Fruit fly (Drosophila melanogaster) whole organism, pupa: ENCODE measurements around the gene CG17681.

Source experiments
- CG14655 ChIP-seq: fragments of 200-800 bp; sonication (Bioruptor generic); optimal IDR thresholded peaks from 3 replicates; lab custom pipeline; 2017; ENCODE audit warnings: mild to moderate bottlenecking, missing biosample characterization, missing genetic modification reagents, missing genetic modification characterization
- CG34367 ChIP-seq: fragments of 200-800 bp; sonication (Bioruptor generic); optimal IDR thresholded peaks from 2 replicates; lab custom pipeline; 2018; ENCODE audit warnings: missing biosample characterization, mild to moderate bottlenecking, missing genetic modification characterization
- CG8159 ChIP-seq: fragments of 200-800 bp; sonication (Bioruptor generic); optimal IDR thresholded peaks from 3 replicates; lab custom pipeline; 2018; ENCODE audit warnings: missing biosample characterization, mild to moderate bottlenecking, missing genetic modification characterization, moderate library complexity
- CG9948 ChIP-seq: fragments of 200-800 bp; sonication (Bioruptor generic); optimal IDR thresholded peaks from 2 replicates; lab custom pipeline; 2018; ENCODE audit warnings: missing biosample characterization, mild to moderate bottlenecking, missing genetic modification characterization, moderate library complexity
- fd96Ca ChIP-seq: fragments of 200-800 bp; sonication (Bioruptor generic); IDR thresholded peaks from 3 replicates; pipeline ENCODE4 v1.3.6; 2022; ENCODE audit warnings: missing biosample characterization, missing genetic modification characterization

- TF ChIP-seq fd96Ca (GFP tag; lab: Robert Waterston, UW), result no peak
- TF ChIP-seq CG34367 (tag; lab: Kevin White, UChicago), result no peak
- no peak for TF ChIP-seq CG14655 (GFP tag; lab: Kevin White, UChicago)
- TF ChIP-seq CG9948, result no peak
- TF ChIP-seq CG8159 (tag; lab: Kevin White, UChicago), result no peak
Measured at dm6 chr2L:18145826-18146225, 7.1 kb upstream of the CG17681 start.
